Worm (Caenorhabditis elegans) whole organism, young adult: Measurements from ENCODE around the gene rnh-1.0.

ENCODE experiments used
- B0019.2 ChIP-seq: fragments of 200-800 bp; sonication (Bioruptor generic); conservative IDR thresholded peaks from 2 replicates; pipeline ENCODE4 v1.3.6; 2022; ENCODE audit warnings: missing genetic modification reagents, missing genetic modification characterization, missing compliant biosample characterization
- Y67H2A.10 ChIP-seq: fragments of 200-800 bp; sonication (Bioruptor generic); conservative IDR thresholded peaks from 2 replicates; pipeline ENCODE4 v1.3.6; 2022; ENCODE audit warnings: missing genetic modification reagents, missing genetic modification characterization, missing compliant biosample characterization
- ceh-100 ChIP-seq: fragments of 200-800 bp; sonication (Bioruptor generic); IDR thresholded peaks from 2 replicates; pipeline ENCODE4 v1.3.6; 2022; ENCODE audit warnings: missing genetic modification reagents, missing genetic modification characterization, missing compliant biosample characterization
- ceh-27 ChIP-seq: fragments of 200-800 bp; sonication (Bioruptor generic); optimal IDR thresholded peaks from 2 replicates; lab custom pipeline; 2018; ENCODE audit warnings: mild to moderate bottlenecking, missing genetic modification characterization, moderate library complexity, missing compliant biosample characterization
- ceh-79 ChIP-seq: sonication (generic microtip); optimal IDR thresholded peaks from 2 replicates; lab custom pipeline; 2017; ENCODE audit warnings: mild to moderate bottlenecking, missing genetic modification characterization, missing compliant biosample characterization
- ceh-91 ChIP-seq: fragments of 200-800 bp; sonication (Bioruptor generic); IDR thresholded peaks from 2 replicates; pipeline ENCODE4 v1.3.6; 2022; ENCODE audit warnings: missing genetic modification reagents, missing genetic modification characterization, missing compliant biosample characterization
- ets-4 ChIP-seq: fragments of 200-800 bp; sonication (Bioruptor generic); optimal IDR thresholded peaks from 2 replicates; lab custom pipeline; 2018; ENCODE audit warnings: mild to moderate bottlenecking, missing genetic modification characterization, missing compliant biosample characterization
- lin-35 ChIP-seq, 3 experiments: fragments of 150-350 bp in 2 of 3; sonication (generic microtip) in 1 of 3; optimal IDR thresholded peaks; 2 replicates each; lab custom pipeline; 2014 to 2018; ENCODE audit warnings: missing biosample characterization in 3 of 3, missing genetic modification characterization in 3 of 3, missing genetic modification reagents in 3 of 3
- lir-1 ChIP-seq: fragments of 200-800 bp; sonication (Bioruptor generic); conservative IDR thresholded peaks from 2 replicates; pipeline ENCODE4 v1.3.6; 2022; ENCODE audit warnings: missing genetic modification reagents, missing genetic modification characterization, missing compliant biosample characterization
- nfya-1 ChIP-seq: sonication (generic microtip); optimal IDR thresholded peaks from 2 replicates; lab custom pipeline; 2017; ENCODE audit warnings: antibody characterized with exemption, missing compliant biosample characterization, missing genetic modification characterization, borderline replicate concordance; ENCODE audit not compliant: insufficient read depth
- nhr-120 ChIP-seq: fragments of 200-800 bp; sonication (Bioruptor generic); IDR thresholded peaks from 2 replicates; pipeline ENCODE4 v1.3.6; 2022; ENCODE audit warnings: missing genetic modification characterization, missing compliant biosample characterization
- pha-4 ChIP-seq: fragments of 150-350 bp; sonication (generic microtip); optimal IDR thresholded peaks from 2 replicates; lab custom pipeline; 2014; ENCODE audit warnings: missing biosample characterization, missing genetic modification reagents, missing genetic modification characterization
- snpc-4 ChIP-seq, 5 experiments: fragments of 150-350 bp in 1 of 5; sonication (generic microtip) in 4 of 5; optimal IDR thresholded peaks; 2 replicates each; lab custom pipeline; 2014 to 2018; ENCODE audit warnings: missing genetic modification characterization in 5 of 5, missing biosample characterization in 3 of 5, antibody characterized with exemption in 2 of 5, mild to moderate bottlenecking in 2 of 5, missing compliant biosample characterization in 2 of 5, missing genotype in 2 of 5, moderate library complexity in 2 of 5, missing genetic modification reagents in 1 of 5
- unc-130 ChIP-seq: sonication (generic microtip); optimal IDR thresholded peaks from 2 replicates; lab custom pipeline; 2016; ENCODE audit warnings: missing genetic modification reagents, missing genetic modification characterization, missing compliant biosample characterization

ce11 chrII:4987257-4987656, 7.9 kb upstream of the rnh-1.0 start:
- no peak for TF ChIP-seq ceh-100 (GFP tag; lab: Robert Waterston, UW)
- TF ChIP-seq lin-35 (GFP tag; optimal IDR thresholded peaks at IDR 0.05; lab: Kevin White, UChicago), result no peak
- no peak for TF ChIP-seq ceh-27 (GFP tag; lab: Kevin White, UChicago)
- no peak for TF ChIP-seq unc-130
- no peak for TF ChIP-seq nhr-120 (GFP tag; lab: Robert Waterston, UW)
- no peak for TF ChIP-seq nfya-1 (tag; lab: Kevin White, UChicago)
- no peak for TF ChIP-seq Y67H2A.10 (GFP tag; lab: Robert Waterston, UW)
- no peak for TF ChIP-seq ets-4 (GFP tag; lab: Kevin White, UChicago)
- TF ChIP-seq ceh-79 (tag; lab: Kevin White, UChicago), result no peak
- TF ChIP-seq pha-4 (tag; lab: Kevin White, UChicago), result no peak
- TF ChIP-seq ceh-91 (GFP tag; lab: Robert Waterston, UW), result no peak
- TF ChIP-seq snpc-4 (GFP tag; optimal IDR thresholded peaks at IDR 0.05; lab: Kevin White, UChicago), result no peak
- no peak for TF ChIP-seq snpc-4 (tag; optimal IDR thresholded peaks at IDR 0.05; lab: Kevin White, UChicago)
- TF ChIP-seq B0019.2 (GFP tag; lab: Robert Waterston, UW), result no peak
- TF ChIP-seq lir-1 (GFP tag; lab: Robert Waterston, UW), result no peak
